Worm (Caenorhabditis elegans) whole organism, L3 larva: ENCODE data around the gene str-60.

Experiments
- aly-2 ChIP-seq: fragments of 150-350 bp; optimal IDR thresholded peaks from 2 replicates; lab custom pipeline; 2014; ENCODE audit warnings: missing biosample characterization, missing genetic modification characterization
- snpc-4 ChIP-seq: fragments of 150-350 bp; optimal IDR thresholded peaks from 2 replicates; lab custom pipeline; 2014; ENCODE audit warnings: missing biosample characterization, missing genetic modification characterization
- unc-62 ChIP-seq: fragments of 150-350 bp; sonication (generic microtip); optimal IDR thresholded peaks from 4 replicates; lab custom pipeline; 2014; ENCODE audit warnings: missing biosample characterization, missing genetic modification reagents, missing genetic modification characterization

DNA sequence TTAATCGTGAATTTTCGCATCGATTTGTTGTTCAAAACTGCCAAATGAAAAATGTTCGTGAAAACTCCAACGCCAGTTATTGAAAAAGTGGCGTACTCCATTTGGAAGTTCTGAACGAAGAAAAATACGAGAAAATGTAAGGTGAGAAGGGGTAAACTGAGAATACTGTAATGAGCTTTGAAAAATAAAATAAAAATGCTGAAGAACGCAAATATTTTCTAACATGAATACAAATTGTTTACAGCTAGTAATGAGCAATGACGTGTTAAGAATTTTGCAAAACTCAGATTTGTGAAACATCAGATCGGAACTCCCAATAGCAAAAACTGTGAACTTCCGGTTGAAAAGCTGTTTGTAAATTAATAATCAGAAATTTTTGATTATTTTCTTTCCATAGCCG, 34.6 kb downstream of the str-60 start, which contains the start of gene srw-26:
- TF ChIP-seq snpc-4 (tag; lab: Kevin White, UChicago) (no peak), aly-2 (tag; lab: Kevin White, UChicago) (no peak), unc-62 (GFP tag; lab: Kevin White, UChicago) (no peak)
